Worm (Caenorhabditis elegans) whole organism, late embryonic: ENCODE results near the gene flp-18.

Experiments
- ama-1 ChIP-seq: fragments of 150-350 bp; optimal IDR thresholded peaks from 2 replicates; lab custom pipeline; 2014
- ceh-14 ChIP-seq: sonication (generic microtip); optimal IDR thresholded peaks from 2 replicates; lab custom pipeline; 2016; ENCODE audit warnings: missing genotype, missing genetic modification characterization, missing compliant biosample characterization
- che-1 ChIP-seq: sonication (generic microtip); optimal IDR thresholded peaks from 2 replicates; lab custom pipeline; 2016; ENCODE audit warnings: mild to moderate bottlenecking, missing genetic modification characterization, missing compliant biosample characterization
- elt-2 ChIP-seq: sonication (generic microtip); optimal IDR thresholded peaks from 2 replicates; lab custom pipeline; 2016; ENCODE audit warnings: missing genetic modification reagents, missing genetic modification characterization, missing compliant biosample characterization
- elt-4 ChIP-seq: sonication (generic microtip); optimal IDR thresholded peaks from 2 replicates; lab custom pipeline; 2016; ENCODE audit warnings: missing genetic modification characterization, missing compliant biosample characterization
- fkh-10 ChIP-seq: fragments of 150-350 bp; optimal IDR thresholded peaks from 2 replicates; lab custom pipeline; 2014; ENCODE audit warnings: missing biosample characterization, missing genetic modification reagents, missing genetic modification characterization
- hlh-30 ChIP-seq: sonication (generic microtip); optimal IDR thresholded peaks from 2 replicates; lab custom pipeline; 2017; ENCODE audit warnings: antibody characterized with exemption, missing genetic modification characterization, missing compliant biosample characterization; ENCODE audit not compliant: insufficient read depth
- hlh-8 ChIP-seq: sonication (generic microtip); optimal IDR thresholded peaks from 2 replicates; lab custom pipeline; 2016; ENCODE audit warnings: missing genotype, missing genetic modification characterization, missing compliant biosample characterization
- nhr-11 ChIP-seq: fragments of 150-350 bp; optimal IDR thresholded peaks from 2 replicates; lab custom pipeline; 2014; ENCODE audit warnings: missing biosample characterization, missing genetic modification characterization
- pag-3 ChIP-seq: sonication (generic microtip); optimal IDR thresholded peaks from 2 replicates; lab custom pipeline; 2016; ENCODE audit warnings: missing compliant biosample characterization, missing genetic modification characterization, borderline replicate concordance
- pha-2 ChIP-seq: sonication (generic microtip); optimal IDR thresholded peaks from 2 replicates; lab custom pipeline; 2017; ENCODE audit warnings: mild to moderate bottlenecking, missing genetic modification characterization, missing compliant biosample characterization
- pha-4 ChIP-seq: fragments of 150-350 bp; optimal IDR thresholded peaks from 2 replicates; lab custom pipeline; 2018; ENCODE audit warnings: missing biosample characterization, missing genetic modification reagents, missing genetic modification characterization
- rnt-1 ChIP-seq: sonication (generic microtip); optimal IDR thresholded peaks from 2 replicates; lab custom pipeline; 2016; ENCODE audit warnings: missing genetic modification characterization, missing compliant biosample characterization

DNA sequence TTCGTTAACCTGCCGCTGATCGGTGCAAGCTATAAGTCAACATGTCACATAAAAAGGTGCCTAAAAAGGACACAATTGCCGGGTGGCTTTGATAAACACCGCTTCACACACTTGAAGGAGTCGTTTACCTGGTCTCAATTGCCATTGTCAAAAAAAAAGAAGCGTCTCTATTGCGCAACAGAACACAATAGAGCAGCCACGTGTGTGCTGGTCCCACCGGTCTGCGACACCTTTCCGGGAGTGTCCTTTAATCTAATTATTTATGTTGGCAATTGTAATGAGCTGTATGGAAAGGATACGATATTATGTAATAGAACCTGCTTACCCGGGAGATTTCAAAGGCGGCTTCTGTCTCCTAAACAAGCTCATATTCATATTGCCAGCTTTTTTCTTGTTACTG, 43.3 kb upstream of the flp-18 start:
- TF ChIP-seq ceh-14 (tag; lab: Kevin White, UChicago): no peak
- TF ChIP-seq pha-4 (tag; lab: Kevin White, UChicago): no peak
- TF ChIP-seq elt-2 (tag; lab: Kevin White, UChicago): no peak
- TF ChIP-seq nhr-11 (tag; lab: Kevin White, UChicago): no peak
- no peak for TF ChIP-seq che-1
- no peak for TF ChIP-seq elt-4 (tag; lab: Kevin White, UChicago)
- no peak for TF ChIP-seq hlh-30
- no peak for TF ChIP-seq pha-2 (tag; lab: Kevin White, UChicago)
- TF ChIP-seq hlh-8: no peak
- TF ChIP-seq ama-1: no peak
- TF ChIP-seq pag-3 (tag; lab: Kevin White, UChicago): no peak
- TF ChIP-seq rnt-1 (tag; lab: Kevin White, UChicago): no peak
- no peak for TF ChIP-seq fkh-10
